Fruit fly (Drosophila melanogaster): ENCODE measurements around the gene sty.

Gene sty

dm6 chr3L:3432656-3433344, 8.1 kb upstream of the sty start:
- peak; percentile 78 for TF ChIP-seq CG32006 (GFP tag; optimal IDR thresholded peaks at IDR 0.05)
- TF ChIP-seq Eip78C (GFP tag): peak; percentile 93
- TF ChIP-seq Ets21C (GFP tag; optimal IDR thresholded peaks at IDR 0.05): peak; percentile 52
- TF ChIP-seq CG34406 (GFP tag; optimal IDR thresholded peaks at IDR 0.05): peak; percentile 84
- peak; percentile 37; the same call in 1 of the 2 replicates for TF ChIP-seq CG11294 (GFP tag; IDR thresholded peaks at IDR 0.05)
- TF ChIP-seq CG10631 (GFP tag; optimal IDR thresholded peaks at IDR 0.05): peak; percentile 64
- peak; percentile 87 for TF ChIP-seq Smox (GFP tag; optimal IDR thresholded peaks at IDR 0.05)
- TF ChIP-seq CG8119 (GFP tag; IDR thresholded peaks at IDR 0.05): peak; percentile 80
- TF ChIP-seq cyc (GFP tag; optimal IDR thresholded peaks at IDR 0.05): peak; percentile 84
- TF ChIP-seq Sox102F (GFP tag; optimal IDR thresholded peaks at IDR 0.05): peak; percentile 83
- peak; percentile 89 for TF ChIP-seq esn (GFP tag; optimal IDR thresholded peaks at IDR 0.05)
- TF ChIP-seq lz (GFP tag; optimal IDR thresholded peaks at IDR 0.05): peak; percentile 79
- TF ChIP-seq OdsH (GFP tag; optimal IDR thresholded peaks at IDR 0.05): peak; percentile 79
- peak; percentile 46 for TF ChIP-seq CG3032 (tag; optimal IDR thresholded peaks at IDR 0.05)
- peak; percentile 57 for TF ChIP-seq CG7368 (GFP tag; optimal IDR thresholded peaks at IDR 0.05)
- peak; percentile 80 for TF ChIP-seq CG6163 (GFP tag; IDR thresholded peaks at IDR 0.05)
- peak; percentile 71 for TF ChIP-seq CG3919 (GFP tag; optimal IDR thresholded peaks at IDR 0.05)
- peak; percentile 67 for TF ChIP-seq net (GFP tag; optimal IDR thresholded peaks at IDR 0.05)
- no peak for TF ChIP-seq fd59A (GFP tag; optimal IDR thresholded peaks at IDR 0.05)
- peak; percentile 71 for TF ChIP-seq Eip93F (GFP tag; optimal IDR thresholded peaks at IDR 0.05)
- TF ChIP-seq CG8319 (GFP tag; optimal IDR thresholded peaks at IDR 0.05): peak; percentile 66
- TF ChIP-seq CG6808 (GFP tag; optimal IDR thresholded peaks at IDR 0.05): no peak
- peak; percentile 89 for TF ChIP-seq Met (GFP tag; optimal IDR thresholded peaks at IDR 0.05)
- TF ChIP-seq salr (GFP tag; optimal IDR thresholded peaks at IDR 0.05): peak in 1 of 2 experiments; percentile 15
- peak; percentile 77 for TF ChIP-seq pdm3 (GFP tag; optimal IDR thresholded peaks at IDR 0.05)
- TF ChIP-seq Hr39 (GFP tag; optimal IDR thresholded peaks at IDR 0.05): peak; percentile 82
- peak; percentile 92 for TF ChIP-seq svp (GFP tag)
- peak; percentile 21 for TF ChIP-seq CG6854 (GFP tag; optimal IDR thresholded peaks at IDR 0.05)
- peak; percentile 59 for TF ChIP-seq CG4318 (GFP tag; optimal IDR thresholded peaks at IDR 0.05)
- peak; percentile 52 for TF ChIP-seq CG6276 (GFP tag; optimal IDR thresholded peaks at IDR 0.05)
- TF ChIP-seq Blimp-1 (GFP tag; optimal IDR thresholded peaks at IDR 0.05): peak; percentile 71
- TF ChIP-seq CG31627 (GFP tag; optimal IDR thresholded peaks at IDR 0.05): peak; percentile 84
- peak; percentile 69 for TF ChIP-seq Sox14 (GFP tag; optimal IDR thresholded peaks at IDR 0.05)
- TF ChIP-seq dac (GFP tag; optimal IDR thresholded peaks at IDR 0.05): peak; percentile 37
- TF ChIP-seq ss (GFP tag; optimal IDR thresholded peaks at IDR 0.05): peak in 1 of 2 experiments; percentile 18
- peak; percentile 63 for TF ChIP-seq Eip75B (GFP tag; optimal IDR thresholded peaks at IDR 0.05)
- TF ChIP-seq CG10669 (GFP tag; optimal IDR thresholded peaks at IDR 0.05): peak; percentile 36
- peak; percentile 84 for TF ChIP-seq acj6 (GFP tag; optimal IDR thresholded peaks at IDR 0.05)
- peak; percentile 89 for TF ChIP-seq CG15336 (GFP tag; IDR thresholded peaks at IDR 0.05)
- peak; percentile 79 for TF ChIP-seq achi (GFP tag; optimal IDR thresholded peaks at IDR 0.05)
- no peak for TF ChIP-seq fd85E (GFP tag; optimal IDR thresholded peaks at IDR 0.05)
- TF ChIP-seq Sox15 (GFP tag; optimal IDR thresholded peaks at IDR 0.05): peak; percentile 60
- peak; percentile 41 for TF ChIP-seq Ets96B (tag; optimal IDR thresholded peaks at IDR 0.05)
- no peak for TF ChIP-seq CG16779 (tag; optimal IDR thresholded peaks at IDR 0.05)
- peak; percentile 54 for TF ChIP-seq CG11762 (GFP tag; optimal IDR thresholded peaks at IDR 0.05; ENCODE audit: insufficient read depth)
- no peak for TF ChIP-seq Hr38 (GFP tag; optimal IDR thresholded peaks at IDR 0.05)
- peak; percentile 73 for TF ChIP-seq Gug (GFP tag; IDR thresholded peaks at IDR 0.05)
- peak; percentile 80 for TF ChIP-seq CG8632 (GFP tag; optimal IDR thresholded peaks at IDR 0.05)
- TF ChIP-seq CG1621 (tag; optimal IDR thresholded peaks at IDR 0.05): no peak
- no peak for TF ChIP-seq CG9139 (GFP tag; optimal IDR thresholded peaks at IDR 0.05)
- peak; percentile 83 for TF ChIP-seq vri (GFP tag; optimal IDR thresholded peaks at IDR 0.05)
